Worm (Caenorhabditis elegans) whole organism, L3 larva: ENCODE data around the gene rnp-7.

Experiments
- ama-1 ChIP-seq: fragments of 150-350 bp; optimal IDR thresholded peaks from 2 replicates; lab custom pipeline; 2018
- ceh-82 ChIP-seq: fragments of 150-350 bp; optimal IDR thresholded peaks from 2 replicates; lab custom pipeline; 2014; ENCODE audit warnings: missing biosample characterization, missing genetic modification characterization
- egl-27 ChIP-seq: sonication (generic microtip); optimal IDR thresholded peaks from 4 replicates; lab custom pipeline; 2017; ENCODE audit warnings: missing biosample characterization, missing genetic modification reagents, missing genetic modification characterization
- elt-1 ChIP-seq: fragments of 150-350 bp; optimal IDR thresholded peaks from 2 replicates; lab custom pipeline; 2014; ENCODE audit warnings: missing biosample characterization, missing genetic modification characterization
- lin-39 ChIP-seq: fragments of 150-350 bp; optimal IDR thresholded peaks from 2 replicates; lab custom pipeline; 2018; ENCODE audit warnings: missing biosample characterization, missing genetic modification reagents, missing genetic modification characterization
- nhr-28 ChIP-seq: fragments of 150-350 bp; optimal IDR thresholded peaks from 2 replicates; lab custom pipeline; 2014; ENCODE audit warnings: missing biosample characterization, missing genetic modification characterization
- pha-4 ChIP-seq: fragments of 150-350 bp; optimal IDR thresholded peaks from 2 replicates; lab custom pipeline; 2014; ENCODE audit warnings: missing biosample characterization, missing genetic modification reagents, missing genetic modification characterization
- snpc-4 ChIP-seq: fragments of 150-350 bp; optimal IDR thresholded peaks from 2 replicates; lab custom pipeline; 2014; ENCODE audit warnings: missing biosample characterization, missing genetic modification characterization
- unc-39 ChIP-seq: sonication (generic microtip); optimal IDR thresholded peaks from 4 replicates; lab custom pipeline; 2017; ENCODE audit warnings: missing biosample characterization, missing genetic modification characterization
- zag-1 ChIP-seq: fragments of 150-350 bp; optimal IDR thresholded peaks from 2 replicates; lab custom pipeline; 2014; ENCODE audit warnings: missing biosample characterization, missing genetic modification characterization

- TF ChIP-seq egl-27 (tag; lab: Kevin White, UChicago) (no peak), ama-1 (lab: Kevin White, UChicago) (no peak), pha-4 (tag; lab: Kevin White, UChicago) (no peak), zag-1 (tag; lab: Kevin White, UChicago) (no peak), lin-39 (no peak), ceh-82 (tag; lab: Kevin White, UChicago) (no peak), unc-39 (tag; lab: Kevin White, UChicago) (no peak), nhr-28 (no peak), elt-1 (tag; lab: Kevin White, UChicago) (no peak), snpc-4 (tag; lab: Kevin White, UChicago) (no peak)
Observed at ce11 chrIII:7199467-7199866, 38.5 kb upstream of the rnp-7 start.
